Worm (Caenorhabditis elegans): ENCODE measurements around the gene set-13.

DNA sequence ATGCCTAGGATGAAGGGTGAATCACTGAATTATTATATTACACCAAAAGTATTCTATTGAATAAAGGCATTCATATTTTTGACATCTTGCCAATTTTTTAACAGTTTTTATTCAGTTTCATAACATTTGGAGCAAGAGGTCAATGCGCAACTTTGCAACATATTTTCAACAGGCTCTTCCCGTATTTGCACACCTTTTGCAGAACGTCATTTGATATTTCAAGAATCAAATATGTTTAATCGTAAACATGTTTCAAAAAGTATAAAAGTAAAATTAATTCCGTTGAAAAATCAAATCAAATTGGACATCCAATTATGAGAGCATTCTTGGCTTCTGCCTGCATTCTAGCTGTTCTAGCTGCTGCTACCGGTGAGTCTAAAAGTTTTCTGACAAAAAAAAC, 50.9 kb downstream of the set-13 start, which contains the start of gene Y110A2AL.2:
- TF ChIP-seq aly-2 (tag; optimal IDR thresholded peaks at IDR 0.05) (no peak), ZK546.5 (tag; optimal IDR thresholded peaks at IDR 0.05) (no peak), mml-1 (tag; optimal IDR thresholded peaks at IDR 0.05) (no peak), unc-39 (tag; optimal IDR thresholded peaks at IDR 0.05) (no peak), elt-2 (tag; optimal IDR thresholded peaks at IDR 0.05) (no peak), ceh-28 (tag; optimal IDR thresholded peaks at IDR 0.05) (no peak), elt-3 (tag; optimal IDR thresholded peaks at IDR 0.05) (no peak), nhr-237 (tag; optimal IDR thresholded peaks at IDR 0.05) (no peak)
